Worm (Caenorhabditis elegans) whole organism, L3 larva: ENCODE data around the gene K07D4.5.

Experiments
- R02D3.7 ChIP-seq: fragments of 150-350 bp; optimal IDR thresholded peaks from 2 replicates; lab custom pipeline; 2014; ENCODE audit warnings: missing biosample characterization, missing genetic modification characterization
- ZK546.5 ChIP-seq: sonication (generic microtip); optimal IDR thresholded peaks from 2 replicates; lab custom pipeline; 2017; ENCODE audit warnings: missing biosample characterization, missing genetic modification characterization
- aly-2 ChIP-seq: fragments of 150-350 bp; optimal IDR thresholded peaks from 2 replicates; lab custom pipeline; 2014; ENCODE audit warnings: missing biosample characterization, missing genetic modification characterization
- ama-1 ChIP-seq: fragments of 150-350 bp; optimal IDR thresholded peaks from 2 replicates; lab custom pipeline; 2018
- elt-1 ChIP-seq: fragments of 150-350 bp; optimal IDR thresholded peaks from 2 replicates; lab custom pipeline; 2014; ENCODE audit warnings: missing biosample characterization, missing genetic modification characterization
- fkh-10 ChIP-seq: sonication (generic microtip); optimal IDR thresholded peaks from 2 replicates; lab custom pipeline; 2017; ENCODE audit warnings: missing biosample characterization, missing genetic modification reagents, missing genetic modification characterization
- mml-1 ChIP-seq: fragments of 150-350 bp; sonication (generic microtip); optimal IDR thresholded peaks from 3 replicates; lab custom pipeline; 2014; ENCODE audit warnings: missing biosample characterization, missing genetic modification characterization
- nhr-23 ChIP-seq: fragments of 150-350 bp; optimal IDR thresholded peaks from 2 replicates; lab custom pipeline; 2014; ENCODE audit warnings: missing biosample characterization, missing genetic modification reagents, missing genetic modification characterization
- nhr-25 ChIP-seq: sonication (generic microtip); optimal IDR thresholded peaks from 2 replicates; lab custom pipeline; 2017; ENCODE audit warnings: missing biosample characterization, missing genetic modification characterization
- nhr-77 ChIP-seq: fragments of 150-350 bp; optimal IDR thresholded peaks from 2 replicates; lab custom pipeline; 2014; ENCODE audit warnings: missing biosample characterization, missing genetic modification characterization
- snpc-4 ChIP-seq: fragments of 150-350 bp; optimal IDR thresholded peaks from 2 replicates; lab custom pipeline; 2014; ENCODE audit warnings: missing biosample characterization, missing genetic modification characterization
- unc-39 ChIP-seq: sonication (generic microtip); optimal IDR thresholded peaks from 4 replicates; lab custom pipeline; 2017; ENCODE audit warnings: missing biosample characterization, missing genetic modification characterization
- ztf-11 ChIP-seq: fragments of 150-350 bp; optimal IDR thresholded peaks from 2 replicates; lab custom pipeline; 2014; ENCODE audit warnings: missing biosample characterization, missing genetic modification characterization

DNA sequence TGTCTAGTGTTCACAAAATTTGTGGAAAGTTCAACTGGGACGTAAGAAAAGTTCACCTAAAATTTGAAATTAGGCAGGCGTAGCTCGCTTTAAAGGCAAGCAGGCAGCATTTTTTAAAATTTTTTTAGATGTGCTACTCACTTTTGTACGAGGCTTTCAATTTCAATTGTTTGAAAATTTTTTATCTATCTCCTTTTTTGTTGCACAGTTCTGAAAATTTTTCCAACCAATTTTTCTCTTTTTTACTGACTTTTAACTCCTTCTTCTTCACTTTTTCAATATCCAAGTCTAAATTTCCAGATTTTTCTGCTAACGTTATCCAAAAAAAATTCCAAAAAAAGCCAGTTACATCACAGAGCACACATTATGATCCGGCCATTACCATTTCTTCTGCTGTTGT is 41.9 kb upstream of the K07D4.5 start, which contains the start of gene W06A11.1:
- TF ChIP-seq unc-39 (tag; lab: Kevin White, UChicago) (no peak), fkh-10 (GFP tag; lab: Kevin White, UChicago) (no peak), nhr-23 (no peak), aly-2 (tag; lab: Kevin White, UChicago) (no peak), ama-1 (lab: Kevin White, UChicago) (no peak), snpc-4 (tag; lab: Kevin White, UChicago) (no peak), elt-1 (tag; lab: Kevin White, UChicago) (no peak), ztf-11 (tag; lab: Kevin White, UChicago) (no peak), R02D3.7 (tag; lab: Kevin White, UChicago) (no peak), nhr-77 (tag; lab: Kevin White, UChicago) (no peak), nhr-25 (tag; lab: Kevin White, UChicago) (no peak), mml-1 (no peak), ZK546.5 (tag; lab: Kevin White, UChicago) (no peak)
